Worm (Caenorhabditis elegans) whole organism, L4/young adult: ENCODE data around the gene Y119D3B.14.

Experiments used
- W03F9.2 ChIP-seq: fragments of 150-350 bp; optimal IDR thresholded peaks from 2 replicates; lab custom pipeline; 2014; ENCODE audit warnings: missing biosample characterization, missing genetic modification characterization
- dao-5 ChIP-seq: sonication (generic microtip); optimal IDR thresholded peaks from 2 replicates; lab custom pipeline; 2016; ENCODE audit warnings: missing genotype, missing genetic modification characterization, moderate library complexity, missing compliant biosample characterization
- him-1 ChIP-seq: sonication (generic microtip); optimal IDR thresholded peaks from 2 replicates; lab custom pipeline; 2016; ENCODE audit warnings: missing genotype, missing genetic modification reagents, missing genetic modification characterization, missing compliant biosample characterization

The Y119D3B.14 gene

DNA sequence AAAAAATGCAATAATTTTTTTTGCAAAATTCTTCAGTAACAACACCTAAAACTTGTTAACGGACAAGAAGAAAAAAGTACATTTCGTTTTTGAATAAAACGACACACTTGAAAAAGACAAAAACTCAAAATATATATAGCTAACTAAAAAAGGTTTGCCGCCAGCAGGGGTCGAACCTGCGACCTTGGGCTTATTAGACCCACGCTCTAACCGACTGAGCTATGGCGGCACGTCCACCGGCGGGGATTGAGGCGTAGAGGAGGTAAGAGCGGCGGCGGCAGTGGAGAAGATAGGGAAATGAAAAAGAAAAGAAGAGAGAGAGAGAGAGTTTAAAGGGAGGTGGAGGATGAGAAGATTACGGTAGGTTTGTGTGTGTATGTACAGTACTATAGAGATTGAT is 24.6 kb upstream of the Y119D3B.14 start:
- TF ChIP-seq him-1 (no peak), W03F9.2 (tag; lab: Kevin White, UChicago) (no peak), dao-5 (no peak)

DNA sequence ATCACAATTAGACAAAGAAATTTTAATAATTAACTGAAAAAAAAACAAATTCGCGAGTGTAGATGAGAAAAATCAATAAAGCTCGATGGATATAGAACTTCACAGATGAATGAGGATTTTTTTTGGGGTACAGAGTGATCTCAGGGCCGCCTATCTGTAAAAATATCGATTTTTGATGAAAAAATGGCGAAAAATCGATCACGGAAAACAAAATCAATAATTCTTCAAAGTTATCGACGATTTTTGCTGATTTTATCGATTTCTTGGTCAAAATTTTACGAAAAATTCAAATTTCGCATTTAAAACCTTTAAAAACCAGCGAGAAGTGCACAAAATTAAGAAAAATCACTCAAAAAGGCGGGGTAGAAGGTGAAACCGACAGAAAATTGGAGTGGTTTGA is 22.5 kb upstream of the Y119D3B.14 start:
- TF ChIP-seq dao-5 (no peak), him-1 (no peak), W03F9.2 (tag; lab: Kevin White, UChicago) (no peak)

DNA sequence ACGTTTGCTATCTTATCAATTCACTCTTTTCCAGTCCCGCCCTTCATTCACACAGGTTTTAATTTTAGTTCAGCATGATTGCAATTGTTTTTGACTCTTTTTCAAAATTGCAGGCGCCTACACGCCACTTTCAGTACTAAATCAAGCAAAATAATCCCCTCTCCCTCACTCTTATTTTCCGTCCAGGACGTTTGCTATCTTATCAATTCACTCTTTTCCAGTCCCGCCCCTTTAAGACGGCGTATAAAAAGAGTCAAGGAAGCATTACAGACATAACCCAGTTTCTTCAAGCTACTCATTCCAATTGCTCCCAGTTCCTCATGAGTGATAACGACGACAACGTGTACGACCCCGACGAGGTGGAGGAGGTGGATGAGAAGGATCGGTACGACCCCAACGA is 21.1 kb upstream of the Y119D3B.14 start, which contains the start of gene Y119D3B.21:
Gene Y119D3B.21 (plus strand): TSS at position 321 of the 400 bp plus-strand sequence.
- no peak for TF ChIP-seq W03F9.2 (tag; lab: Kevin White, UChicago)
- no peak for TF ChIP-seq him-1
- no peak for TF ChIP-seq dao-5

ce11 chrIII:1214121-1214673 is 20.6 kb upstream of the Y119D3B.14 start:
- TF ChIP-seq dao-5 (no peak), him-1 (no peak), W03F9.2 (tag; lab: Kevin White, UChicago) (no peak)

ce11 chrIII:1210638-1211037 is 17.0 kb upstream of the Y119D3B.14 start:
- TF ChIP-seq him-1 (no peak), W03F9.2 (tag; lab: Kevin White, UChicago) (no peak), dao-5 (no peak)

DNA sequence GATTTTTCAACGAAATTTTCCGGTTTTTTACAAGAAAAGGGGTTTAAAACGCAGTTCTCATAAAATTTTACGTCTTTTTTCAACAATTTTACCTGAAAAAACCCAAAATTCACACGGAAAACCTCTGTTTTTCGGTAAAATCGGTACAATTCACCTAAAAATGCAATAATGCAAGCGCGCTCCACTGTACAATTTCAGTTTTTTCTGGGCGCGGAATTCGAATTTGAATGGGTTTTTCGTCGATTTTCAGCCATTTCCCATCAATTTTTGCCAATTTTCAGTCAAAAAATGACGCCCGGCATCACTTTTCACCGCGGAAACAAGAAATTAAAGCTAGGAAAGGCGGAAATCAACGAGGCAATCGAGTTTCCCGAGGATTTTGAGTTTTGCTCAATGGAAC is 14.2 kb upstream of the Y119D3B.14 start, which contains the start of gene orc-3:
Gene orc-3 (plus strand): TSS at position 282 of the 400 bp plus-strand sequence.
- TF ChIP-seq him-1: no peak
- TF ChIP-seq W03F9.2 (tag; lab: Kevin White, UChicago): no peak
- no peak for TF ChIP-seq dao-5

- TF ChIP-seq W03F9.2 (tag; lab: Kevin White, UChicago): no peak
- no peak for TF ChIP-seq him-1
- no peak for TF ChIP-seq dao-5
These were observed 13.4 kb upstream of the Y119D3B.14 start for ce11 chrIII:1207027-1207426.

DNA sequence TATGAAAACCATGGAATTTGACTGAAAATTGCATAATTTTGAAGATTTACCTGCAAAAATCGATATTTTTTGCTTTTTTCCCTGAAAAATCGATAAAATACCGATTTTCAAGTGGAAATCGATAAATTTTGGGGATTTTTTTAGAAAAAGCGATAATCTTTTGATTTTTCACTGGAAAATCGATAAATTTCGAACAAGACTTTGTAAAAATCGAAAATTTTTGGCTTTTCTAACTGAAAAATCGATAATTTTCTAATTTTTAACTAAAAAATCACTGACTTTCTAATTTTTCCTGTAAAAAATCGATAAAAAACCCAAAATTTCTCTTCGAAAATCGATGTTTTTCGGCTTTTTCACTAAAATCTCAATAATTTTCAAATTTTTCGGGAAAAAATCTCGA is 12.7 kb upstream of the Y119D3B.14 start:
- TF ChIP-seq him-1: no peak
- no peak for TF ChIP-seq dao-5
- no peak for TF ChIP-seq W03F9.2 (tag; lab: Kevin White, UChicago)

DNA sequence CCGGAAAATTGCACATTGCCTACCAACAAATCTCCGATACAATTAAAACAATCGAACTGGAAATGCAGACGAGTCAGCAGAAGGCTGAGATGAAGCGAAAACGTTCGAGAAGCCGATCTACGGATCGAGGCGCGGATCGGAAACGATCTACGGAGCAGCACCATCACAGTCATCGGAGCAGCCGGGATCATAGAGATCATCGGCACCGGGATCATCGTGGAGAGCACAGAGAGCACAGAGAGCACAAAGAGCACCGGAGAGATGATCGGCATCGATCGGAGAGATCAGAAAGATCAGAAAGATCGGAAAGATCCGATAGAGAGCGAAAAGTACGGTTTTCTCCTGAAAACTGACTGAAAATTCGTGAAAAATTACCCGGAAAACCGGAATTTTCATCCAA is 11.8 kb upstream of the Y119D3B.14 start:
- TF ChIP-seq W03F9.2 (tag; lab: Kevin White, UChicago) (no peak), dao-5 (no peak), him-1 (no peak)

DNA sequence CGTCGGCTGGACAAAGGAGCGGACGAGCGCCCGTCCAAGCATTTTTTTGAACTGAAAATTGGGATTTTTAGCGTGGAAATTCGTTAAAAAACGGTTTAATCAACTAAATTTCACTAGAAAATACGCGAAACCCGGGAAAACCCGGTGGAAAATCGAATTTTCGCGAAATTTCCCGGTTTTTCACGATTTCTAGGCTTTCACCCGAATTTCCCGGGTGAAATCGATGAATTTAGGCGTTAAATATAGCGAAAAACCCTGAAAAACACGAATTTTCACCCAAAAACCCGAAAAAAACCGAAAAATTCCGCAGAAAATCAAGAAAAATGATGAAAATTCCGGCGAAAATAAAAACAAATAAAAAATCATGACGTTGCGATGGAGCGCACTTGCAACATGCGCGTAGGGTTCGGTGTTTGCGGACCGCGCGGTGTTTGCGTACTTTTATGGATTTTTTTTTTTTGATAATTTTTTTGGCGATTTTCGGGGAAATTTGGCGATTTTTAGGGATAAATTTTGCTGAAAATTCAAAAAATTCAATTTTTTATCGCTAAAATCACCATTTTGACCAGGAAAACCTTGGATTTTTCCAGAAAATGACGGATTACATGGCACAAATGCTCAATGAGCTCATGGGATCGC is 8.5 kb upstream of the Y119D3B.14 start, which contains the start of the genes mrpl-45 and Y119D3B.12:
Gene mrpl-45 (minus strand): TSS at position 51 of the 639 bp plus-strand sequence.
Gene Y119D3B.12 (plus strand): TSS at position 589 of the 639 bp plus-strand sequence.
- TF ChIP-seq him-1: no peak
- no peak for TF ChIP-seq dao-5
- peak; percentile 76 for TF ChIP-seq W03F9.2 (tag; lab: Kevin White, UChicago)

- no peak for TF ChIP-seq him-1
- TF ChIP-seq W03F9.2 (tag; lab: Kevin White, UChicago): no peak
- TF ChIP-seq dao-5: no peak
These were observed 2.6 kb upstream of the Y119D3B.14 start, which contains the start of gene dss-1 for ce11 chrIII:1196192-1196591. Gene dss-1 (minus strand): TSS chrIII:1196292.

- TF ChIP-seq dao-5: no peak
- TF ChIP-seq W03F9.2 (tag; lab: Kevin White, UChicago): no peak
- TF ChIP-seq him-1: no peak
These were observed 11.9 kb downstream of the Y119D3B.14 start, which contains the start of gene nspg-8 for ce11 chrIII:1181756-1182155. Gene nspg-8 (plus strand): TSS chrIII:1182056.

- TF ChIP-seq dao-5: no peak
- TF ChIP-seq W03F9.2 (tag; lab: Kevin White, UChicago): no peak
- no peak for TF ChIP-seq him-1
These were observed 14.6 kb downstream of the Y119D3B.14 start for ce11 chrIII:1179006-1179405.

DNA sequence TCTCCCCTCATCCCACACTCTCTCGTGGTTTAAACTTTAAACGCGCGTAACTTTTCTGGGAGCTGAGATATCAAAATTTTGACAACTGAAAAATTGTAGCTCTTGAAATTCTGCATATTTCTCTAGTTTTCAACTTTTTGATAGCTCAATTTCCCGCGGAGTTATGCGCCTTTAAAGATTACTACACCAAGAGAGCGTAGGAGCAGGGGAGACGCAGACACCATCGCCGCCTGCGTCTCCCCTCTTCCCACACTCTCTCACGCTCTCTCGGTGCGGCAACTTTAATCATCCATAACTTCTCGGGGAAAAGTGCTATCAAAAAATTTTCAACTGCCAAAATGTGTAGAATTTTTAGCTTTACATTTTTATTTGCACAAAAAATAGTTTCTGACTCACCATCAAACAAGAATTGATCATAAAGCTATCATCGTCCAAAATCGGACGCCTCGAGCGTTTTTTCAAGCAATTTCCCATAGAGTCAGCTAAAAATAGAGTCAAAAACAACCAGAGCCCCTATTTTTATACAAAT is 17.5 kb downstream of the Y119D3B.14 start, which contains the start of gene eak-3:
Gene eak-3 (minus strand): TSS at position 479 of the 529 bp plus-strand sequence.
- TF ChIP-seq dao-5 (no peak), him-1 (no peak), W03F9.2 (tag; lab: Kevin White, UChicago) (no peak)

DNA sequence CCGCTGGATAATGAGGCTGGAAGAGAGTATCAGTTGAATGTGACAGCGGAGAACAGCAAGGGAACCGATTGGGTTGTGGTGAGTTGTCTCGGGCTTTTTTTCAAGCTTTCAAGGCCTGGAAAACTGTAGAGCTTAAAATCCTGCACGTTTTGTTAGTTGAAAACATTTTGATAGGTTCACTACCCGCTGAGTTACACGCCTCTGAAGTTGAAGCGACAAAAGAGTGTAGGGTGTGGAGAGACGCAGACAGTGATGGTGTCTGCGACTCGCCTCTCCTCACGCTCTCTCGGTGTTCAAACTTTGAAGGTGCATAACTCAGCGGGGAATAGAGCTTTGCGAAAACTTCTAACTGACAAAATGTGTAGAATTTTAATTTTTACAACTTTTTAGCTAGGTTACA is 20.3 kb downstream of the Y119D3B.14 start:
- no peak for TF ChIP-seq him-1
- no peak for TF ChIP-seq W03F9.2 (tag; lab: Kevin White, UChicago)
- no peak for TF ChIP-seq dao-5
